Worm (Caenorhabditis elegans): ENCODE results near the gene nstp-7.

- TF ChIP-seq nhr-11 (tag; optimal IDR thresholded peaks at IDR 0.05) (no peak), pqm-1 (tag; optimal IDR thresholded peaks at IDR 0.05) (no peak), ceh-22 (tag; optimal IDR thresholded peaks at IDR 0.05) (no peak), hlh-30 (tag; optimal IDR thresholded peaks at IDR 0.05; ENCODE audit: insufficient read depth) (no peak), dmd-4 (tag; optimal IDR thresholded peaks at IDR 0.05; ENCODE audit: borderline replicate concordance) (no peak), lin-11 (tag; optimal IDR thresholded peaks at IDR 0.05) (no peak), ama-1 (optimal IDR thresholded peaks at IDR 0.05) (no peak), ztf-16 (tag; optimal IDR thresholded peaks at IDR 0.05) (no peak), elt-2 (tag; optimal IDR thresholded peaks at IDR 0.05) (no peak), nhr-232 (tag; optimal IDR thresholded peaks at IDR 0.05) (no peak)
Measured at ce11 chrV:596923-597322, 15.2 kb downstream of the nstp-7 start.
